Worm (Caenorhabditis elegans): Measurements from ENCODE around the gene sumv-2.
"Not testable (repeated sequence)": the region's sequence is repeated elsewhere in the genome, so short reads cannot be mapped to it uniquely, and the experiment has no call there.

Gene sumv-2

ce11 chrV:4617260-4617659, at the start of gene sumv-2:
Gene sumv-2, plus strand, starts transcription at chrV:4617560.
- TF ChIP-seq syd-9 (tag; optimal IDR thresholded peaks at IDR 0.05), result no peak
- no peak for TF ChIP-seq C38D4.7 (GFP tag; optimal IDR thresholded peaks at IDR 0.05)
- TF ChIP-seq T23F11.4 (GFP tag; optimal IDR thresholded peaks at IDR 0.05), result no peak
- TF ChIP-seq unc-3 (GFP tag; conservative IDR thresholded peaks at IDR 0.05), result no peak
- TF ChIP-seq unc-3 (tag; optimal IDR thresholded peaks at IDR 0.05), result no peak
- no peak for TF ChIP-seq fkh-10 (GFP tag; optimal IDR thresholded peaks at IDR 0.05)
- no peak for TF ChIP-seq hlh-30 (tag; optimal IDR thresholded peaks at IDR 0.05; ENCODE audit: insufficient read depth)
- peak; percentile 28 for TF ChIP-seq tbx-2 (tag; optimal IDR thresholded peaks at IDR 0.05)
- no peak for TF ChIP-seq madf-2 (tag; optimal IDR thresholded peaks at IDR 0.05)

- TF ChIP-seq unc-3 (GFP tag; conservative IDR thresholded peaks at IDR 0.05), result no peak
- no peak for TF ChIP-seq unc-3 (tag; optimal IDR thresholded peaks at IDR 0.05)
- TF ChIP-seq nfya-1 (tag; optimal IDR thresholded peaks at IDR 0.05), result peak; percentile 21
- peak; percentile 26 for TF ChIP-seq unc-42 (tag; optimal IDR thresholded peaks at IDR 0.05)
- TF ChIP-seq ceh-48 (tag; optimal IDR thresholded peaks at IDR 0.05), result peak; percentile 37
- no peak for TF ChIP-seq odd-2 (tag; optimal IDR thresholded peaks at IDR 0.05)
- peak; percentile 31 for TF ChIP-seq hlh-30 (tag; optimal IDR thresholded peaks at IDR 0.05; ENCODE audit: insufficient read depth)
- TF ChIP-seq K02D7.2 (tag; optimal IDR thresholded peaks at IDR 0.05), result no peak
Observed at ce11 chrV:4569999-4570627, 47.2 kb upstream of the sumv-2 start, which contains the start of gene sut-2. Gene sut-2, minus strand, starts transcription at chrV:4570049.

- TF ChIP-seq C38D4.7 (GFP tag; optimal IDR thresholded peaks at IDR 0.05) (no peak), npax-4 (tag; optimal IDR thresholded peaks at IDR 0.05) (no peak), ref-2 (tag; optimal IDR thresholded peaks at IDR 0.05) (no peak), hlh-6 (tag; optimal IDR thresholded peaks at IDR 0.05) (no peak), madf-2 (tag; optimal IDR thresholded peaks at IDR 0.05) (no peak), elt-2 (tag; optimal IDR thresholded peaks at IDR 0.05) (no peak), che-1 (tag; optimal IDR thresholded peaks at IDR 0.05) (no peak), syd-9 (tag; optimal IDR thresholded peaks at IDR 0.05) (no peak), ceh-2 (tag; optimal IDR thresholded peaks at IDR 0.05) (no peak), ceh-22 (tag; optimal IDR thresholded peaks at IDR 0.05) (no peak), C08G9.2 (tag; optimal IDR thresholded peaks at IDR 0.05) (no peak), tbx-2 (tag; optimal IDR thresholded peaks at IDR 0.05) (no peak), zip-5 (tag; optimal IDR thresholded peaks at IDR 0.05) (no peak), ceh-34 (tag; optimal IDR thresholded peaks at IDR 0.05) (no peak), Y22D7AL.16 (tag; optimal IDR thresholded peaks at IDR 0.05) (no peak), ets-4 (tag; optimal IDR thresholded peaks at IDR 0.05) (no peak)
Observed at ce11 chrV:4570833-4571232, 46.5 kb upstream of the sumv-2 start, which contains the start of gene Y61A9LA.3. Gene Y61A9LA.3, plus strand, starts transcription at chrV:4571133.

- TF ChIP-seq nfya-1 (tag; optimal IDR thresholded peaks at IDR 0.05) (peak; percentile 98), T23F11.4 (GFP tag; optimal IDR thresholded peaks at IDR 0.05) (no peak), unc-55 (GFP tag; optimal IDR thresholded peaks at IDR 0.05) (no peak), pag-3 (tag; optimal IDR thresholded peaks at IDR 0.05; ENCODE audit: borderline replicate concordance) (no peak), ceh-22 (tag; optimal IDR thresholded peaks at IDR 0.05) (no peak), ceh-2 (tag; optimal IDR thresholded peaks at IDR 0.05) (no peak), nhr-232 (tag; optimal IDR thresholded peaks at IDR 0.05) (no peak)
Observed at ce11 chrV:4571997-4572396, 45.4 kb upstream of the sumv-2 start.

ce11 chrV:4573824-4574223, 43.5 kb upstream of the sumv-2 start, which contains the start of gene hpo-39:
Gene hpo-39, minus strand, starts transcription at chrV:4573924.
- not testable (repeated sequence) for TF ChIP-seq ceh-45 (GFP tag; IDR thresholded peaks at IDR 0.05); ceh-34 (tag; optimal IDR thresholded peaks at IDR 0.05); hlh-6 (tag; optimal IDR thresholded peaks at IDR 0.05)

- TF ChIP-seq nfya-1 (tag; optimal IDR thresholded peaks at IDR 0.05) (peak; percentile 92), sox-2 (GFP tag; IDR thresholded peaks at IDR 0.05) (no peak)
Observed at ce11 chrV:4575458-4575857, 41.9 kb upstream of the sumv-2 start.
